Fruit fly (Drosophila melanogaster) whole organism, pupa: ENCODE results near the gene Ptp61F.

Experiments
- CG10348 ChIP-seq: fragments of 200-800 bp; sonication (Bioruptor generic); IDR thresholded peaks from 2 replicates; pipeline ENCODE4 v1.3.6; 2022; ENCODE audit warnings: missing biosample characterization, missing genetic modification characterization
- CG12605 ChIP-seq: fragments of 200-800 bp; sonication (Bioruptor generic); IDR thresholded peaks from 2 replicates; pipeline ENCODE4 v1.3.6; 2022; ENCODE audit warnings: missing biosample characterization, missing genetic modification characterization
- CG13204 ChIP-seq: fragments of 200-800 bp; sonication (Bioruptor generic); optimal IDR thresholded peaks from 2 replicates; lab custom pipeline; 2018; ENCODE audit warnings: missing biosample characterization, mild to moderate bottlenecking, missing genetic modification characterization, moderate library complexity
- CG14655 ChIP-seq: fragments of 200-800 bp; sonication (Bioruptor generic); optimal IDR thresholded peaks from 3 replicates; lab custom pipeline; 2017; ENCODE audit warnings: mild to moderate bottlenecking, missing biosample characterization, missing genetic modification reagents, missing genetic modification characterization
- CG15710 ChIP-seq: fragments of 200-800 bp; sonication (Bioruptor generic); optimal IDR thresholded peaks from 2 replicates; lab custom pipeline; 2018; ENCODE audit warnings: missing biosample characterization, mild to moderate bottlenecking, missing genetic modification characterization, moderate library complexity
- CG17806 ChIP-seq: fragments of 200-800 bp; sonication (Bioruptor generic); optimal IDR thresholded peaks from 2 replicates; lab custom pipeline; 2018; ENCODE audit warnings: missing biosample characterization, mild to moderate bottlenecking, missing genetic modification characterization, moderate library complexity
- CG32121 ChIP-seq: fragments of 200-800 bp; sonication (Bioruptor generic); IDR thresholded peaks from 2 replicates; pipeline ENCODE4 v1.3.6; 2022; ENCODE audit warnings: missing biosample characterization, missing genetic modification characterization
- CG34367 ChIP-seq: fragments of 200-800 bp; sonication (Bioruptor generic); optimal IDR thresholded peaks from 2 replicates; lab custom pipeline; 2018; ENCODE audit warnings: missing biosample characterization, mild to moderate bottlenecking, missing genetic modification characterization
- CG4496 ChIP-seq: fragments of 200-800 bp; sonication (Bioruptor generic); IDR thresholded peaks from 3 replicates; pipeline ENCODE4 v1.3.6; 2022; ENCODE audit warnings: missing biosample characterization, missing genetic modification characterization
- CG8159 ChIP-seq: fragments of 200-800 bp; sonication (Bioruptor generic); optimal IDR thresholded peaks from 3 replicates; lab custom pipeline; 2018; ENCODE audit warnings: missing biosample characterization, mild to moderate bottlenecking, missing genetic modification characterization, moderate library complexity
- CG8301 ChIP-seq: fragments of 200-800 bp; sonication (Bioruptor generic); optimal IDR thresholded peaks from 2 replicates; lab custom pipeline; 2018; ENCODE audit warnings: missing biosample characterization, mild to moderate bottlenecking, missing genetic modification characterization
- CG9948 ChIP-seq: fragments of 200-800 bp; sonication (Bioruptor generic); optimal IDR thresholded peaks from 2 replicates; lab custom pipeline; 2018; ENCODE audit warnings: missing biosample characterization, mild to moderate bottlenecking, missing genetic modification characterization, moderate library complexity
- D1 ChIP-seq: fragments of 200-800 bp; sonication (Bioruptor generic); optimal IDR thresholded peaks from 2 replicates; lab custom pipeline; 2018; ENCODE audit warnings: missing biosample characterization, mild to moderate bottlenecking, missing genetic modification characterization, moderate library complexity
- EcR ChIP-seq: fragments of 200-800 bp; sonication (Bioruptor generic); optimal IDR thresholded peaks from 3 replicates; lab custom pipeline; 2019; ENCODE audit warnings: missing biosample characterization, missing genetic modification characterization, mild to moderate bottlenecking, moderate library complexity, missing genetic modification reagents
- Ets98B ChIP-seq: fragments of 200-800 bp; sonication (Bioruptor generic); IDR thresholded peaks from 2 replicates; pipeline ENCODE4 v1.3.6; 2022; ENCODE audit warnings: missing biosample characterization, missing genetic modification characterization
- Pif1A ChIP-seq: fragments of 200-800 bp; sonication (Bioruptor generic); optimal IDR thresholded peaks from 3 replicates; lab custom pipeline; 2016; ENCODE audit warnings: missing biosample characterization, missing genetic modification characterization
- Pif1B ChIP-seq: fragments of 200-800 bp; sonication (Bioruptor generic); optimal IDR thresholded peaks from 3 replicates; lab custom pipeline; 2016; ENCODE audit warnings: missing biosample characterization, missing genetic modification characterization
- Snoo ChIP-seq: fragments of 200-800 bp; sonication (Bioruptor generic); optimal IDR thresholded peaks from 3 replicates; lab custom pipeline; 2017; ENCODE audit warnings: missing biosample characterization, mild to moderate bottlenecking, missing genetic modification characterization, inconsistent platforms
- fd96Ca ChIP-seq: fragments of 200-800 bp; sonication (Bioruptor generic); IDR thresholded peaks from 3 replicates; pipeline ENCODE4 v1.3.6; 2022; ENCODE audit warnings: missing biosample characterization, missing genetic modification characterization
- gl ChIP-seq: fragments of 200-800 bp; sonication (Bioruptor generic); optimal IDR thresholded peaks from 2 replicates; lab custom pipeline; 2018; ENCODE audit warnings: missing biosample characterization, mild to moderate bottlenecking, missing genetic modification characterization
- rn ChIP-seq: fragments of 200-800 bp; sonication (Bioruptor generic); IDR thresholded peaks from 2 replicates; pipeline ENCODE4 v1.3.6; 2022; ENCODE audit warnings: missing biosample characterization, missing genetic modification characterization

Ptp61F gene

dm6 chr3L:1469241-1469640, 5.8 kb downstream of the Ptp61F start:
- TF ChIP-seq Ets98B (GFP tag; lab: Robert Waterston, UW) (no peak), Pif1B (GFP tag; lab: Kevin White, UChicago) (no peak), CG32121 (GFP tag; lab: Robert Waterston, UW) (no peak), CG8159 (tag; lab: Kevin White, UChicago) (no peak)
- TF ChIP-seq, all 21 proteins: peak for 0

- TF ChIP-seq Pif1A (GFP tag; lab: Kevin White, UChicago) (peak; percentile 53), CG14655 (GFP tag; lab: Kevin White, UChicago) (peak; percentile 56), CG15710 (tag; lab: Kevin White, UChicago) (peak; percentile 31), D1 (tag; lab: Kevin White, UChicago) (no peak), CG17806 (tag; lab: Kevin White, UChicago) (peak; percentile 28), CG12605 (GFP tag; lab: Robert Waterston, UW) (peak; percentile 16; the same call in 1 of the 2 replicates), EcR (GFP tag; lab: Kevin White, UChicago) (no peak), CG10348 (0 out of 2 replicates have a peak, but pooled peaks have one; percentile 49), CG9948 (peak; percentile 27), Ets98B (GFP tag; lab: Robert Waterston, UW) (peak; percentile 43), CG8159 (tag; lab: Kevin White, UChicago) (peak; percentile 38), CG13204 (GFP tag; lab: Kevin White, UChicago) (no peak), fd96Ca (GFP tag; lab: Robert Waterston, UW) (peak; percentile 72; the same call in 2 of the 3 replicates), Pif1B (GFP tag; lab: Kevin White, UChicago) (peak; percentile 63), CG32121 (GFP tag; lab: Robert Waterston, UW) (peak; percentile 65), CG4496 (GFP tag; lab: Robert Waterston, UW) (peak; percentile 77), gl (tag; lab: Kevin White, UChicago) (no peak), rn (peak; percentile 6; the same call in 1 of the 2 replicates), Snoo (tag; lab: Kevin White, UChicago) (peak; percentile 15), CG34367 (tag; lab: Kevin White, UChicago) (peak; percentile 19), CG8301 (tag; lab: Kevin White, UChicago) (peak; percentile 20)
These were observed 10.6 kb downstream of the Ptp61F start for dm6 chr3L:1464465-1464864.

dm6 chr3L:1463547-1463946, 11.5 kb downstream of the Ptp61F start, which contains the start of gene rho:
Gene rho (plus strand): TSS chr3L:1463811.
- TF ChIP-seq CG10348 (no peak), CG13204 (GFP tag; lab: Kevin White, UChicago) (peak; percentile 64), rn (no peak), Snoo (tag; lab: Kevin White, UChicago) (peak; percentile 12), CG15710 (tag; lab: Kevin White, UChicago) (no peak), EcR (GFP tag; lab: Kevin White, UChicago) (peak; percentile 19), Ets98B (GFP tag; lab: Robert Waterston, UW) (peak; percentile 51; the same call in 1 of the 2 replicates), CG4496 (GFP tag; lab: Robert Waterston, UW) (peak; percentile 66; the same call in 2 of the 3 replicates), CG34367 (tag; lab: Kevin White, UChicago) (peak; percentile 16), CG17806 (tag; lab: Kevin White, UChicago) (peak; percentile 1), CG14655 (GFP tag; lab: Kevin White, UChicago) (no peak), CG8301 (tag; lab: Kevin White, UChicago) (no peak), CG12605 (GFP tag; lab: Robert Waterston, UW) (peak; percentile 42), gl (tag; lab: Kevin White, UChicago) (peak; percentile 27), CG8159 (tag; lab: Kevin White, UChicago) (peak; percentile 5), CG32121 (GFP tag; lab: Robert Waterston, UW) (no peak; the same call in 1 of the 2 replicates), Pif1B (GFP tag; lab: Kevin White, UChicago) (no peak), Pif1A (GFP tag; lab: Kevin White, UChicago) (no peak), fd96Ca (GFP tag; lab: Robert Waterston, UW) (peak; percentile 40; the same call in 1 of the 3 replicates)

dm6 chr3L:1461831-1462230, 13.2 kb downstream of the Ptp61F start:
- TF ChIP-seq CG32121 (GFP tag; lab: Robert Waterston, UW), result no peak
- no peak for TF ChIP-seq CG34367 (tag; lab: Kevin White, UChicago)
- TF ChIP-seq CG12605 (GFP tag; lab: Robert Waterston, UW), result no peak
- no peak for TF ChIP-seq Pif1B (GFP tag; lab: Kevin White, UChicago)
- TF ChIP-seq CG8159 (tag; lab: Kevin White, UChicago), result no peak
- no peak for TF ChIP-seq Snoo (tag; lab: Kevin White, UChicago)
- TF ChIP-seq fd96Ca (GFP tag; lab: Robert Waterston, UW), result no peak
- TF ChIP-seq Pif1A (GFP tag; lab: Kevin White, UChicago), result no peak
- no peak for TF ChIP-seq D1 (tag; lab: Kevin White, UChicago)
- TF ChIP-seq CG8301 (tag; lab: Kevin White, UChicago), result no peak
- no peak for TF ChIP-seq CG14655 (GFP tag; lab: Kevin White, UChicago)
- TF ChIP-seq CG17806 (tag; lab: Kevin White, UChicago), result no peak
- no peak for TF ChIP-seq rn
- no peak for TF ChIP-seq gl (tag; lab: Kevin White, UChicago)
- TF ChIP-seq CG15710 (tag; lab: Kevin White, UChicago), result no peak
- TF ChIP-seq CG4496 (GFP tag; lab: Robert Waterston, UW), result no peak
- no peak for TF ChIP-seq EcR (GFP tag; lab: Kevin White, UChicago)
- no peak for TF ChIP-seq CG10348

- TF ChIP-seq rn (no peak), CG15710 (tag; lab: Kevin White, UChicago) (no peak), CG8159 (tag; lab: Kevin White, UChicago) (peak; percentile 18), CG13204 (GFP tag; lab: Kevin White, UChicago) (no peak), EcR (GFP tag; lab: Kevin White, UChicago) (peak; percentile 21), gl (tag; lab: Kevin White, UChicago) (no peak), CG9948 (peak; percentile 6), CG4496 (GFP tag; lab: Robert Waterston, UW) (no peak), CG14655 (GFP tag; lab: Kevin White, UChicago) (no peak), CG10348 (no peak), Pif1A (GFP tag; lab: Kevin White, UChicago) (no peak), Ets98B (GFP tag; lab: Robert Waterston, UW) (no peak), CG8301 (tag; lab: Kevin White, UChicago) (no peak), CG32121 (GFP tag; lab: Robert Waterston, UW) (no peak), Snoo (tag; lab: Kevin White, UChicago) (peak; percentile 74), CG34367 (tag; lab: Kevin White, UChicago) (no peak), D1 (tag; lab: Kevin White, UChicago) (no peak), Pif1B (GFP tag; lab: Kevin White, UChicago) (no peak), fd96Ca (GFP tag; lab: Robert Waterston, UW) (no peak), CG12605 (GFP tag; lab: Robert Waterston, UW) (no peak), CG17806 (tag; lab: Kevin White, UChicago) (no peak)
These were observed 16.9 kb downstream of the Ptp61F start for dm6 chr3L:1457998-1458728.
